Fruit fly (Drosophila melanogaster): Measurements from ENCODE around the gene betaCOP.
A peak's percentile ranks its signal among the peaks of the same experiment; 100 is the strongest.

Gene betaCOP

DNA sequence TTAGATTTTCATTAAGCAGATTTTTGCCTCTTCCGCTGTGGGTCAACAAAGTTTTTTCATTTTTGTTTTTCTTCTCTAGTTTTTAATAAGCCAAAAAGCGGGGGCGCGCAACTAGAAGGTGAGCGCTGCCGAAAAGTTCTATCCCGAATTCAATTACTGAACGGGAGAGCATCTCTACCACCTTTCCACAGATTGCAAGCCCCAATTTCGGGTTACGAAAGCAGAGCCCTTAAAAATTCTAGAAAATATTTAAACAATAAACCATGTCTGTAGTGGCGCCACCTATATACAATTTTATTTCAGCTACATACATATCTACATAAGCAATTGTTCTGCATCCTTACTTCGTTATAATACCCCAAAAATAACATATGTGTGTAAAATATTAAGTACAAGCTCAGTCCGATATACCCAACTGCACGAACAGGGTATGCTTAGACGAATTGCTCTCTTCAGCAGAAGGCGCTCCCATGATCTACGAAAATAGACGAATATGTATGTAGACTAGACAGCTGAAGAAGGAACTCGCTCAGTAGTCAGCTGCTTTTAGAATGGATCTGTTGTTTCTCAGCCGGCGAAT lies 26.6 kb downstream of the betaCOP start, which contains the start of gene CG6106 (continued):
- TF ChIP-seq CG17359 (tag; optimal IDR thresholded peaks at IDR 0.05) (peak; percentile 12), p53 (GFP tag; optimal IDR thresholded peaks at IDR 0.05) (no peak), Meics (GFP tag; optimal IDR thresholded peaks at IDR 0.05) (peak; percentile 7), pnt (GFP tag; optimal IDR thresholded peaks at IDR 0.05) (no peak), ken (GFP tag; IDR thresholded peaks at IDR 0.05) (0 out of 3 replicates have a peak, but pooled peaks have one; percentile 21), YL-1 (GFP tag; optimal IDR thresholded peaks at IDR 0.05) (no peak), pum (GFP tag; optimal IDR thresholded peaks at IDR 0.05) (peak; percentile 6), slbo (GFP tag; IDR thresholded peaks at IDR 0.05) (peak; percentile 10; the same call in 1 of the 2 replicates), Gsc (GFP tag; IDR thresholded peaks at IDR 0.05) (no peak), ci (GFP tag; IDR thresholded peaks at IDR 0.05) (0 out of 3 replicates have a peak, but pooled peaks have one; percentile 5), Gug (GFP tag; IDR thresholded peaks at IDR 0.05) (0 out of 4 replicates have a peak, but pooled peaks have one; percentile 3), slou (GFP tag; optimal IDR thresholded peaks at IDR 0.05) (no peak), HHEX (GFP tag; optimal IDR thresholded peaks at IDR 0.05) (no peak), D19B (GFP tag; optimal IDR thresholded peaks at IDR 0.05) (peak; percentile 28), CG15011 (GFP tag; optimal IDR thresholded peaks at IDR 0.05) (no peak), tll (GFP tag; optimal IDR thresholded peaks at IDR 0.05) (no peak), sens-2 (GFP tag; IDR thresholded peaks at IDR 0.05) (no peak), CG15269 (tag; optimal IDR thresholded peaks at IDR 0.05) (peak; percentile 9), Med (GFP tag) (peak; percentile 44), GATAe (GFP tag; conservative IDR thresholded peaks at IDR 0.05) (no peak), lab (GFP tag; optimal IDR thresholded peaks at IDR 0.05) (peak; percentile 2), CG17912 (GFP tag; optimal IDR thresholded peaks at IDR 0.05) (no peak), CG10462 (GFP tag; optimal IDR thresholded peaks at IDR 0.05) (no peak), CG3838 (GFP tag; optimal IDR thresholded peaks at IDR 0.05) (no peak), nmo (GFP tag; optimal IDR thresholded peaks at IDR 0.05) (peak; percentile 26), D19A (tag; optimal IDR thresholded peaks at IDR 0.05) (peak; percentile 5), CG5953 (GFP tag; IDR thresholded peaks at IDR 0.05) (no peak), shn (GFP tag; optimal IDR thresholded peaks at IDR 0.05) (no peak), HLH3B (GFP tag; IDR thresholded peaks at IDR 0.05) (peak; percentile 34; the same call in 1 of the 2 replicates), tap (tag; optimal IDR thresholded peaks at IDR 0.05) (no peak), CG16779 (GFP tag; IDR thresholded peaks at IDR 0.05) (no peak), CG14667 (GFP tag; IDR thresholded peaks at IDR 0.05) (no peak), PHDP (tag; optimal IDR thresholded peaks at IDR 0.05) (no peak), Fer3 (tag; optimal IDR thresholded peaks at IDR 0.05) (peak; percentile 13), CG32532 (GFP tag; IDR thresholded peaks at IDR 0.05) (0 out of 2 replicates have a peak, but pooled peaks have one; percentile 18), pan (optimal IDR thresholded peaks at IDR 0.05) (no peak), pan (GFP tag; optimal IDR thresholded peaks at IDR 0.05 in 1 of 2, IDR thresholded peaks at IDR 0.05 in 1 of 2) (no peak), phol (tag; optimal IDR thresholded peaks at IDR 0.05) (peak; percentile 59), CG6689 (GFP tag; IDR thresholded peaks at IDR 0.05) (0 out of 2 replicates have a peak, but pooled peaks have one; percentile 21), knrl (GFP tag; IDR thresholded peaks at IDR 0.05; ENCODE audit: partially characterized antibody) (no peak), row (GFP tag; IDR thresholded peaks at IDR 0.05) (peak; percentile 31), ssp (GFP tag; IDR thresholded peaks at IDR 0.05) (0 out of 2 replicates have a peak, but pooled peaks have one; percentile 12), Ets65A (GFP tag) (peak; percentile 90), caup (GFP tag; optimal IDR thresholded peaks at IDR 0.05; ENCODE audit: severe bottlenecking) (no peak), CG1024 (GFP tag; IDR thresholded peaks at IDR 0.05) (no peak), CG11696 (GFP tag; IDR thresholded peaks at IDR 0.05) (no peak), pzg (GFP tag; optimal IDR thresholded peaks at IDR 0.05) (no peak), Mes4 (GFP tag; optimal IDR thresholded peaks at IDR 0.05) (no peak), sob (GFP tag; IDR thresholded peaks at IDR 0.05) (no peak), Xrp1 (GFP tag; IDR thresholded peaks at IDR 0.05) (peak; percentile 18; the same call in 1 of the 2 replicates), Adf1 (GFP tag; IDR thresholded peaks at IDR 0.05) (no peak)
